Worm (Caenorhabditis elegans): ENCODE data around the gene aps-1.

DNA sequence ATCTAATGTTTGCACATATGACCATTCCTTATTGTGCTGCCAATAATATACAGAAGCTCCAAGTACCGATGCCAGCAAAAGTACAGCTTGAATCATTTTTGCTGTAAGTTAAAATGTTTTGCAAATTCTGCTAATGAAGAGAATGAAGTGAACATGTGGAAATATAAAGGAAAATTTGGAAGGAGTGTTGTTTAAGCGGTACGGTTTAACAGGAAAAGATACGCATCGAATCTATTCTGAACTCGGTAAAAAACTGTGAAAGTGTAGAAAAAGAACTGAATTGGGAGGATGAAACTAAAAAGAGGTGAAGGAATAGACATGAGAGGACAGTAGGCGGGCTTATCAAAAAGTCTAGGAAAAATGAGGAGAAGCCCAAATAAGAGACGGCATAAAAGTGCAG is 45.6 kb downstream of the aps-1 start, which contains the start of gene Y38A10A.2:
- TF ChIP-seq nhr-10 (tag; optimal IDR thresholded peaks at IDR 0.05) (no peak), lin-13 (GFP tag; optimal IDR thresholded peaks at IDR 0.05) (no peak), nhr-12 (tag; optimal IDR thresholded peaks at IDR 0.05) (no peak), F13H6.1 (tag; optimal IDR thresholded peaks at IDR 0.05) (no peak)
